Worm (Caenorhabditis elegans): ENCODE results near the gene lpr-7.

ce11 chrX:681413-681812 is 25.4 kb downstream of the lpr-7 start:
- TF ChIP-seq mab-5 (tag; optimal IDR thresholded peaks at IDR 0.05) (no peak), ztf-11 (tag; optimal IDR thresholded peaks at IDR 0.05) (no peak), nhr-237 (tag; optimal IDR thresholded peaks at IDR 0.05) (no peak), blmp-1 (tag; optimal IDR thresholded peaks at IDR 0.05) (no peak), lin-13 (tag; optimal IDR thresholded peaks at IDR 0.05) (no peak)
